Worm (Caenorhabditis elegans): Measurements from ENCODE around the gene akt-1.

Gene akt-1

DNA sequence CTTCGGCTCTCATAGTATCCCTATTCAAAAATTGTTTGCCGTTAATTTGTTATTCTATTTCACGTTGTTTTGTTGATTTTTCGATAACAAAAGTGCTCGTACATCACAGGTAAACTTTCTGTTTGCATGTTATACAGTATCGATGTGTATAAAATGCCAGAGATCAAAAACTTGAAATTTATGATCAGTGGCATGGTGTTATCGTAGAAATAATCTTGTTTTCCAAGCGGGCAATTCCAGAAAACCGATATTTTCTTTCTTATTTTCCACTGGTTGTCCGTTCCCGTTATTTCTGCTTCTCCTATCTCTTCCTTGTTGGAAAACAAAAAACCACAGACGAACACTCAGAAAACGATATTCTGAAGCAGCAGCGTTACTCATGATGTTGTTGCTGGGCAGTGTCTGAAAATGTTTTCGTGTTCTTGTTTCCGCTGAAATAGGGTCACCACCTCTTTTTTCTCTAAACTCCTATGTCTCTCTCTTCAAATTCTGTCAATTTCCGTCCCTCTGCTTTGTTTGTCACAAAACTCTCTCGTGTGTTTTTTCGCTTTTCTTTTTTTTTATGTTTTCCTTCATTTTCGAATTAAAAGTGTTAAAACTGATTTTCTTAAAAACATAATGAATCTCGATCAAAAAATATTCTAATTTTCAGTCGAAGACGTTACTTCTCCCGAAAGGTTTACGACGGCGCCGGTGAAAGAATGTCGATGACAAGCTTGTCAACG, at the start of gene akt-1:
akt-1 (plus strand) TSS at position 651 of the 725 bp plus-strand sequence.
- no peak for TF ChIP-seq ceh-24 (tag; optimal IDR thresholded peaks at IDR 0.05)
- no peak for TF ChIP-seq ceh-30 (tag; optimal IDR thresholded peaks at IDR 0.05)
- TF ChIP-seq pax-1 (tag; optimal IDR thresholded peaks at IDR 0.05) = no peak
- TF ChIP-seq fax-1 (tag; optimal IDR thresholded peaks at IDR 0.05) = no peak
- TF ChIP-seq ceh-31 (tag; optimal IDR thresholded peaks at IDR 0.05) = no peak
- TF ChIP-seq odd-2 (tag; optimal IDR thresholded peaks at IDR 0.05) = no peak
- TF ChIP-seq fkh-10 (GFP tag; optimal IDR thresholded peaks at IDR 0.05) = no peak
- TF ChIP-seq ceh-6 (GFP tag; optimal IDR thresholded peaks at IDR 0.05) = no peak
- no peak for TF ChIP-seq nhr-232 (tag; optimal IDR thresholded peaks at IDR 0.05)
- no peak for TF ChIP-seq ceh-19 (GFP tag; optimal IDR thresholded peaks at IDR 0.05)
- no peak for TF ChIP-seq ceh-48 (tag; optimal IDR thresholded peaks at IDR 0.05)
- no peak for TF ChIP-seq fkh-6 (tag; optimal IDR thresholded peaks at IDR 0.05)
- TF ChIP-seq unc-86 (tag; optimal IDR thresholded peaks at IDR 0.05) = no peak
- no peak for TF ChIP-seq ztf-16 (tag; optimal IDR thresholded peaks at IDR 0.05)
- TF ChIP-seq hlh-13 (GFP tag; optimal IDR thresholded peaks at IDR 0.05) = no peak
- no peak for TF ChIP-seq hlh-15 (tag; optimal IDR thresholded peaks at IDR 0.05)
- TF ChIP-seq sox-4 (tag; optimal IDR thresholded peaks at IDR 0.05) = no peak
- no peak for TF ChIP-seq pha-2 (tag; optimal IDR thresholded peaks at IDR 0.05)
- TF ChIP-seq F13H6.1 (tag; optimal IDR thresholded peaks at IDR 0.05) = no peak

DNA sequence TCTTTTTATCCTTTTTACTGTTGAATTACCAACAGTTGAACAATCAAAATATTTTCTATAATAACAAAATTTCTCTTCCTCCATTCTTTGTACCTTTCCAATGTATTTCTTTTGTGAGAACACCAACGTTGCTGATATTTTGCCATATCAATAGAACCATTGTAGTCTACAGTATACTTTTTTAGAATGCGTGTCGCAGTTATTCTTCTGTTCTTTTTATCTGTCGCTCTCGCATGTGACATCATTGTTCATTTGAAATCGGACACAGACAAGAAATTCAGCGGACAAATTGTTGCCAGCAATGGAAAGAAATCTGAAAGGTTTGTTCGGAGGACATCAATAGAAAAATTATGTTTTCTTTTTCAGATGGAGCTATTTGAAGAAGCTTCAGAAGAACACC, 46.8 kb upstream of the akt-1 start, which contains the start of gene ZK856.7:
ZK856.7 (plus strand) TSS at position 186 of the 400 bp plus-strand sequence.
- no peak for TF ChIP-seq C38D4.7 (GFP tag; optimal IDR thresholded peaks at IDR 0.05)
- TF ChIP-seq ceh-9 (tag; optimal IDR thresholded peaks at IDR 0.05) = no peak
- no peak for TF ChIP-seq ceh-48 (tag; optimal IDR thresholded peaks at IDR 0.05)
- TF ChIP-seq sox-4 (tag; optimal IDR thresholded peaks at IDR 0.05) = no peak
- TF ChIP-seq pha-2 (tag; optimal IDR thresholded peaks at IDR 0.05) = no peak
- no peak for TF ChIP-seq unc-3 (GFP tag; conservative IDR thresholded peaks at IDR 0.05)
- no peak for TF ChIP-seq unc-3 (tag; optimal IDR thresholded peaks at IDR 0.05)

DNA sequence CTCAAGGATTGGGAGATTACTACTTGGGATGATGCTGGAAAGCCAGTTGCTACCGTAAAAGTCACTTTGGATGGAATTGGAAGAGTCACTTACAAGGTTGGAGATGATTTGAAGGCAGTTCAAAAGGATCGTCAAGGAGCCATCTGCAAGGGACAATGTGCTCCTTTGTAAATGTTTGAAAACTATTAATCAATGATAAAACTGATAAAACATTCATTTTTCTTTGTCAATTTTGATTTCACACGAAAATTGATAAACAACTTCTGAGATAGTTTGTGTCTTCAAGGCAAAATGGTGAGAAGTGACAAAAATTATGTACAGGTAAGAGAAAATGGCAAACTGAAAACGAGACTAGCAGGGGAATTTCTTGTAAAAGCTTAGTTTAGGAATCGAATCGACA, 46.4 kb upstream of the akt-1 start:
- TF ChIP-seq nfya-1 (tag; optimal IDR thresholded peaks at IDR 0.05) = no peak

DNA sequence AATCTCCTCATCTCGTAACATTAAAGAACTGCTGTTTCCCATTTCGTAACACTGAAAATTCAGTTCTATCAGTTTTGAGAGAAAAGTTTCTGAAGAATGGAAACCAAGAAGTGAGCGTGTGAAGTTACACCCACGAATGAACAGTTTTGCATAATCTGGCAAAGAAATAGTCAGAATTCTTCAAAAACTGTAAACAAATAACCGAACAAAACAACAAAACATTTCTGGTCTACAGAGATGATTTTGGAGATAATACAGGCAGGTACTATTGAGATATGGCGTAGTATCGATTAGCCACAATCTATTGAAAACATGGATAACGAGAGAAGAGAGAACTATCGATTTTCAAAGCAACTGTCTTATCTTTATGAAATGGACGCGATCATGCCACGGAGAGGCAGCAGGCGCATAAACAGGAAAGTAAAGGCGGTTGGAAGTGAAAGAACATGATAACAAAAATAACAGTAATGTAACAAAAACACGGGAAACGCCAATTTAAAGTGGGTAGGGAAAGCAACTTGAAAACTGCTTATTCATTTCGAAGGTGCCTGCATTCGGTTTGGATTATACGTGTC, 45.2 kb upstream of the akt-1 start, which contains the start of gene chpf-1:
chpf-1 (minus strand) TSS at position 51 of the 575 bp plus-strand sequence.
- TF ChIP-seq pros-1 (tag; optimal IDR thresholded peaks at IDR 0.05) = no peak
- peak; percentile 41 for TF ChIP-seq elt-2 (tag; optimal IDR thresholded peaks at IDR 0.05)
- TF ChIP-seq nhr-232 (tag; optimal IDR thresholded peaks at IDR 0.05) = no peak

ce11 chrV:10204863-10205338, 43.8 kb upstream of the akt-1 start, which contains the start of the genes ZK856.19 and ZK856.11:
Gene ZK856.19, minus strand, starts transcription at chrV:10204913.
Gene ZK856.11, minus strand, starts transcription at chrV:10204938.
- TF ChIP-seq unc-42 (tag; optimal IDR thresholded peaks at IDR 0.05) (peak; percentile 20), nfya-1 (tag; optimal IDR thresholded peaks at IDR 0.05) (peak; percentile 21), ztf-16 (tag; optimal IDR thresholded peaks at IDR 0.05) (no peak)

DNA sequence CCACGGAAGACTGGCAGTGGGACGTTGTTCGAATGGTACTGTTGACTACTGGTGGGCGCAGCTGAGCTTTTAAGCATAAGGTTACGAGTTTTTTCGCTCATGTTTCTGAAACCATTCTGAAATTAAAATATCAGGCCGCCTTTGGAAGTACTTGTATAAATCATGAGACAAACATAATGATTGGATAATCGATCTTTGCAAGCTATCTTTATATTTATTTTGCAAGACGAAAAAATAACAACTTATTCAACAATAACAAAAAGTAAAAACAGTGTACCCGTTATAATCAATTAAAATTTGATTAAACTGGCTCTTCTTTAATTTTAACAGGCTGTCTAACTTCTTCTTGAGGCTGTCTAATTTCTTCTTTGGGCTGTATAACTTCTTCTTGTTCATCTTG, 43.2 kb upstream of the akt-1 start, which contains the start of gene ZK856.16:
ZK856.16 (minus strand) TSS at position 101 of the 400 bp plus-strand sequence.
- TF ChIP-seq ceh-2 (tag; optimal IDR thresholded peaks at IDR 0.05) (no peak), ceh-45 (GFP tag; IDR thresholded peaks at IDR 0.05) (no peak), fkh-10 (GFP tag; optimal IDR thresholded peaks at IDR 0.05) (no peak), pha-2 (tag; optimal IDR thresholded peaks at IDR 0.05) (no peak), dve-1 (tag; optimal IDR thresholded peaks at IDR 0.05) (no peak), ceh-24 (tag; optimal IDR thresholded peaks at IDR 0.05) (no peak), fax-1 (tag; optimal IDR thresholded peaks at IDR 0.05) (no peak), rnt-1 (tag; optimal IDR thresholded peaks at IDR 0.05) (no peak), F13H6.1 (tag; optimal IDR thresholded peaks at IDR 0.05) (no peak), sox-2 (GFP tag; IDR thresholded peaks at IDR 0.05) (no peak), sox-4 (tag; optimal IDR thresholded peaks at IDR 0.05) (no peak), ceh-9 (tag; optimal IDR thresholded peaks at IDR 0.05) (no peak), pqm-1 (tag; optimal IDR thresholded peaks at IDR 0.05) (no peak), Y22D7AL.16 (tag; optimal IDR thresholded peaks at IDR 0.05) (no peak), ceh-30 (tag; optimal IDR thresholded peaks at IDR 0.05) (no peak), pag-3 (tag; optimal IDR thresholded peaks at IDR 0.05; ENCODE audit: borderline replicate concordance) (no peak), C08G9.2 (tag; optimal IDR thresholded peaks at IDR 0.05) (no peak)
